Fruit fly (Drosophila melanogaster) whole organism, prepupa: Measurements from ENCODE around the gene Cht7.

Source experiments
- Blimp-1 ChIP-seq: fragments of 200-800 bp; sonication (Bioruptor generic); optimal IDR thresholded peaks from 3 replicates; lab custom pipeline; 2017; ENCODE audit warnings: missing biosample characterization, missing genetic modification characterization, mild to moderate bottlenecking, moderate library complexity, missing genetic modification reagents
- CG31627 ChIP-seq: fragments of 200-800 bp; sonication (Bioruptor generic); optimal IDR thresholded peaks from 3 replicates; lab custom pipeline; 2016; ENCODE audit warnings: missing biosample characterization, missing genetic modification characterization
- CG6163 ChIP-seq: fragments of 200-800 bp; sonication (Bioruptor generic); IDR thresholded peaks from 3 replicates; pipeline ENCODE4 v1.3.6; 2022; ENCODE audit warnings: missing biosample characterization, missing genetic modification characterization
- CG8319 ChIP-seq: fragments of 200-800 bp; sonication (Bioruptor generic); optimal IDR thresholded peaks from 3 replicates; lab custom pipeline; 2016; ENCODE audit warnings: missing biosample characterization, missing genetic modification characterization
- Ets21C ChIP-seq: fragments of 200-800 bp; sonication (Bioruptor generic); optimal IDR thresholded peaks from 3 replicates; lab custom pipeline; 2016; ENCODE audit warnings: missing biosample characterization, missing genetic modification characterization
- Gug ChIP-seq: fragments of 200-800 bp; sonication (Bioruptor generic); IDR thresholded peaks from 2 replicates; pipeline ENCODE4 v1.3.6; 2022; ENCODE audit warnings: missing biosample characterization, missing genetic modification characterization
- Hr39 ChIP-seq: fragments of 200-800 bp; sonication (Bioruptor generic); optimal IDR thresholded peaks from 2 replicates; lab custom pipeline; 2016; ENCODE audit warnings: missing biosample characterization, missing genetic modification characterization
- OdsH ChIP-seq: fragments of 200-800 bp; sonication (Bioruptor generic); optimal IDR thresholded peaks from 3 replicates; lab custom pipeline; 2016; ENCODE audit warnings: missing biosample characterization, missing genetic modification characterization
- achi ChIP-seq: fragments of 200-800 bp; sonication (Bioruptor generic); optimal IDR thresholded peaks from 3 replicates; lab custom pipeline; 2016; ENCODE audit warnings: missing biosample characterization, missing genetic modification characterization
- acj6 ChIP-seq: fragments of 200-800 bp; sonication (Bioruptor generic); optimal IDR thresholded peaks from 3 replicates; lab custom pipeline; 2016; ENCODE audit warnings: missing biosample characterization, missing genetic modification characterization
- fkh ChIP-seq: fragments of 200-800 bp; sonication (Bioruptor generic); optimal IDR thresholded peaks from 3 replicates; lab custom pipeline; 2017; ENCODE audit warnings: missing biosample characterization, mild to moderate bottlenecking, missing genetic modification characterization, moderate library complexity
- net ChIP-seq: fragments of 200-800 bp; sonication (Bioruptor generic); optimal IDR thresholded peaks from 3 replicates; lab custom pipeline; 2016; ENCODE audit warnings: missing biosample characterization, missing genetic modification characterization
- ss ChIP-seq, 2 experiments: fragments of 200-800 bp; sonication (Bioruptor generic); optimal IDR thresholded peaks; 2 replicates in 1 of 2; 3 replicates in 1 of 2; lab custom pipeline; 2017 to 2018; ENCODE audit warnings: mild to moderate bottlenecking in 2 of 2, missing biosample characterization in 2 of 2, missing genetic modification characterization in 2 of 2, moderate library complexity in 1 of 2
- svp ChIP-seq: fragments of 200-800 bp; sonication (Bioruptor generic); peaks from one replicate; lab custom pipeline; 2016; ENCODE audit warnings: missing biosample characterization, missing genetic modification characterization

DNA sequence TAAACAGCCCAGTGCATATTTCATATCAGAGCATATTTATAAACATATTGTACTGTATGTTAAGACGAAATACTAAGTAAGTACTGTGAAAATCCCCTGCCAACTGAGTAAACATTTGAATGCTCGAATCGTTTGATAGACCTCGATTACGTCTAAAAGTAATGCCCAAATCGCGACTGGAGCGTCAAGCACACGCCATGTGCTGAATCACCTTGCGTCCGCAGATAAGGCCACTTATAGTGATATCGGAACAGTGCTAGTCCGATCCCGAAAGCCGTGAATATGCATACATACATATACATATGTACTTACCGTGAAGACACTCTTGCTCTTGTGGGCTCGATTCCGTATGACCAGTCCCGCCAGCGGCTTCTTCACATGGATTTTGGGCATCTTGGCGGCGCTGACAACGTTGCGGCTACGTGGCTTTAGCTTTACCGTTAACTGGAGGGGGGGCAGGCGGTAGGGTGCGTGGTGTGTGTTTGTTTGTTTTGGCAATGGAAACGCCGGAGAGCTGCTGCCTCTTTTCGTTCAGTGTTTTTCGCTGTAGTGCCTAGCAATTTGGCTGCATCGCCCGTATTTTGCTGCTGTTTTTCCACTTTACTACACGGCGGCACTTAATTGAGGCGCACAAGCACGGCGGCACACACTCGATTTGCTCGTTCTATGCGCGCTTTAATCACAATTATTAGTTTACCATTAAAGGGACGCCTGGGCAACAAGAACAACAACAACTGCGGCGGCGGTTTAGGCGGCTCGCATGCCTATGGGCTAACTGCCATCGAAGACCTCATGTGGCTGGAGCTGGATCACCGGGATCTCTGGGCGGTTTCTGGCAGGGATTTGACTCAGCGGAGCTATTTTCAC lies 36.0 kb upstream of the Cht7 start:
- TF ChIP-seq net (GFP tag; lab: Kevin White, UChicago) = no peak
- TF ChIP-seq OdsH (GFP tag; lab: Kevin White, UChicago) = no peak
- TF ChIP-seq Blimp-1 = no peak
- no peak for TF ChIP-seq CG6163 (GFP tag; lab: Robert Waterston, UW)
- no peak for TF ChIP-seq Gug
- TF ChIP-seq CG8319 (GFP tag; lab: Kevin White, UChicago) = no peak
- TF ChIP-seq Hr39 = no peak
- TF ChIP-seq CG31627 (GFP tag; lab: Kevin White, UChicago) = no peak
- TF ChIP-seq achi (GFP tag; lab: Kevin White, UChicago) = no peak
- TF ChIP-seq Ets21C (GFP tag; lab: Kevin White, UChicago) = no peak
- no peak for TF ChIP-seq svp (GFP tag; lab: Kevin White, UChicago)
- no peak for TF ChIP-seq ss (GFP tag; optimal IDR thresholded peaks at IDR 0.05; lab: Kevin White, UChicago)
- no peak for TF ChIP-seq acj6 (GFP tag; lab: Kevin White, UChicago)
- TF ChIP-seq fkh (GFP tag; lab: Kevin White, UChicago) = peak; percentile 65
